Fruit fly (Drosophila melanogaster) whole organism, embryonic: ENCODE data around the gene anox.

ENCODE experiments used
- ATbp ChIP-seq: fragments of 200-800 bp; sonication (Bioruptor generic); optimal IDR thresholded peaks from 2 replicates; lab custom pipeline; 2017; ENCODE audit warnings: missing biosample characterization, mild to moderate bottlenecking, missing genetic modification characterization, missing genetic modification reagents
- Ada2b ChIP-seq: fragments of 200-800 bp; sonication (Bioruptor generic); IDR thresholded peaks from 2 replicates; pipeline ENCODE4 v1.3.6; 2022; ENCODE audit warnings: missing biosample characterization, missing genetic modification characterization
- Adf1 ChIP-seq: fragments of 200-800 bp; sonication (Bioruptor generic); IDR thresholded peaks from 2 replicates; pipeline ENCODE4 v1.3.6; 2022; ENCODE audit warnings: missing biosample characterization, missing genetic modification characterization
- CG13894 ChIP-seq: fragments of 200-800 bp; sonication (Bioruptor generic); optimal IDR thresholded peaks from 3 replicates; lab custom pipeline; 2018; ENCODE audit warnings: missing biosample characterization, mild to moderate bottlenecking, missing genetic modification characterization, moderate library complexity
- CG15269 ChIP-seq: fragments of 200-800 bp; sonication (Bioruptor generic); optimal IDR thresholded peaks from 2 replicates; lab custom pipeline; 2018; ENCODE audit warnings: missing biosample characterization, mild to moderate bottlenecking, missing genetic modification characterization, moderate library complexity
- CG1603 ChIP-seq: fragments of 200-800 bp; sonication (Bioruptor generic); optimal IDR thresholded peaks from 2 replicates; lab custom pipeline; 2019; ENCODE audit warnings: missing biosample characterization, mild to moderate bottlenecking, missing genetic modification characterization, moderate library complexity
- CG17359 ChIP-seq: fragments of 200-800 bp; sonication (Bioruptor generic); optimal IDR thresholded peaks from 3 replicates; lab custom pipeline; 2018; ENCODE audit warnings: missing biosample characterization, mild to moderate bottlenecking, missing genetic modification characterization, moderate library complexity
- CG17568 ChIP-seq: fragments of 200-800 bp; sonication (Bioruptor generic); optimal IDR thresholded peaks from 2 replicates; lab custom pipeline; 2018; ENCODE audit warnings: missing biosample characterization, mild to moderate bottlenecking, missing genetic modification characterization, moderate library complexity
- CG3065 ChIP-seq: fragments of 200-800 bp; sonication (Bioruptor generic); optimal IDR thresholded peaks from 2 replicates; lab custom pipeline; 2016; ENCODE audit warnings: missing biosample characterization, missing genetic modification characterization
- CG32772 ChIP-seq: fragments of 200-800 bp; sonication (Bioruptor generic); IDR thresholded peaks from 2 replicates; pipeline ENCODE4 v1.3.6; 2022; ENCODE audit warnings: missing biosample characterization, missing genetic modification characterization
- CG33557 ChIP-seq: fragments of 200-800 bp; sonication (Bioruptor generic); optimal IDR thresholded peaks from 2 replicates; lab custom pipeline; 2019; ENCODE audit warnings: missing biosample characterization, mild to moderate bottlenecking, missing genetic modification characterization, moderate library complexity
- CG3407 ChIP-seq: fragments of 200-800 bp; sonication (Bioruptor generic); optimal IDR thresholded peaks from 2 replicates; lab custom pipeline; 2018; ENCODE audit warnings: missing biosample characterization, mild to moderate bottlenecking, missing genetic modification characterization
- CG34224 ChIP-seq: fragments of 200-800 bp; sonication (Bioruptor generic); IDR thresholded peaks from 3 replicates; pipeline ENCODE4 v1.3.6; 2022; ENCODE audit warnings: missing biosample characterization, missing genetic modification characterization; ENCODE audit not compliant: partially characterized antibody
- CG6175 ChIP-seq: fragments of 200-800 bp; sonication (Bioruptor generic); IDR thresholded peaks from 3 replicates; pipeline ENCODE4 v1.3.6; 2022; ENCODE audit warnings: missing biosample characterization, missing genetic modification characterization
- CG6765 ChIP-seq: fragments of 200-800 bp; sonication (Bioruptor generic); optimal IDR thresholded peaks from 3 replicates; lab custom pipeline; 2017; ENCODE audit warnings: missing biosample characterization, mild to moderate bottlenecking, missing genetic modification characterization
- CG8089 ChIP-seq: fragments of 200-800 bp; sonication (Bioruptor generic); optimal IDR thresholded peaks from 3 replicates; lab custom pipeline; 2016; ENCODE audit warnings: missing biosample characterization, missing genetic modification characterization
- CG9215 ChIP-seq: fragments of 200-800 bp; sonication (Bioruptor generic); IDR thresholded peaks from 2 replicates; pipeline ENCODE4 v1.3.6; 2022; ENCODE audit warnings: missing biosample characterization, missing genetic modification characterization
- CG9797 ChIP-seq: fragments of 200-800 bp; sonication (Bioruptor generic); optimal IDR thresholded peaks from 3 replicates; lab custom pipeline; 2018; ENCODE audit warnings: missing biosample characterization, mild to moderate bottlenecking, missing genetic modification characterization
- CTCF ChIP-seq: fragments of 200-800 bp; sonication (Bioruptor generic); optimal IDR thresholded peaks from 2 replicates; lab custom pipeline; 2017; ENCODE audit warnings: missing biosample characterization, mild to moderate bottlenecking, missing genetic modification characterization, moderate library complexity
- CkIIα-i1 ChIP-seq: fragments of 200-800 bp; sonication (Bioruptor generic); IDR thresholded peaks from 2 replicates; pipeline ENCODE4 v1.3.6; 2022; ENCODE audit warnings: missing biosample characterization, missing genetic modification characterization
- D19B ChIP-seq: fragments of 200-800 bp; sonication (Bioruptor generic); optimal IDR thresholded peaks from 2 replicates; lab custom pipeline; 2017; ENCODE audit warnings: missing biosample characterization, mild to moderate bottlenecking, missing genetic modification characterization
- Dip3 ChIP-seq: fragments of 200-800 bp; sonication (Bioruptor generic); optimal IDR thresholded peaks from 3 replicates; lab custom pipeline; 2016; ENCODE audit warnings: missing biosample characterization, missing genetic modification characterization
- Dp ChIP-seq: fragments of 200-800 bp; sonication (Bioruptor generic); optimal IDR thresholded peaks from 2 replicates; lab custom pipeline; 2018; ENCODE audit warnings: missing biosample characterization, mild to moderate bottlenecking, missing genetic modification characterization, moderate library complexity
- Drgx ChIP-seq: fragments of 200-800 bp; sonication (Bioruptor generic); IDR thresholded peaks from 2 replicates; pipeline ENCODE4 v1.3.6; 2022; ENCODE audit warnings: missing biosample characterization, missing genetic modification characterization
- Ets97D ChIP-seq: fragments of 200-800 bp; sonication (Bioruptor generic); optimal IDR thresholded peaks from 3 replicates; lab custom pipeline; 2016; ENCODE audit warnings: missing biosample characterization, missing genetic modification characterization
- HLHmδ ChIP-seq: fragments of 200-800 bp; sonication (Bioruptor generic); optimal IDR thresholded peaks from 2 replicates; lab custom pipeline; 2018; ENCODE audit warnings: missing biosample characterization, mild to moderate bottlenecking, missing genetic modification characterization, moderate library complexity
- Hand ChIP-seq: fragments of 200-800 bp; sonication (Bioruptor generic); optimal IDR thresholded peaks from 2 replicates; lab custom pipeline; 2017; ENCODE audit warnings: mild to moderate bottlenecking, missing biosample characterization, missing genetic modification reagents, missing genetic modification characterization
- Optix ChIP-seq: fragments of 200-800 bp; sonication (Bioruptor generic); IDR thresholded peaks from 3 replicates; pipeline ENCODE4 v1.3.6; 2022; ENCODE audit warnings: missing biosample characterization, missing genetic modification characterization
- Pdp1 ChIP-seq, 2 experiments: fragments of 200-800 bp; sonication (Bioruptor generic); optimal IDR thresholded peaks; 3 replicates each; lab custom pipeline; 2016; ENCODE audit warnings: missing biosample characterization in 2 of 2, missing genetic modification characterization in 2 of 2, mild to moderate bottlenecking in 1 of 2, moderate library complexity in 1 of 2
- Sry-δ ChIP-seq: fragments of 200-800 bp; sonication (Bioruptor generic); optimal IDR thresholded peaks from 2 replicates; lab custom pipeline; 2016; ENCODE audit warnings: missing biosample characterization, missing genetic modification characterization
- ato ChIP-seq: fragments of 200-800 bp; sonication (Bioruptor generic); IDR thresholded peaks from 2 replicates; pipeline ENCODE4 v1.3.6; 2022; ENCODE audit warnings: missing biosample characterization, missing genetic modification characterization; ENCODE audit not compliant: partially characterized antibody
- bowl ChIP-seq: fragments of 200-800 bp; sonication (Bioruptor generic); IDR thresholded peaks from 2 replicates; pipeline ENCODE4 v1.3.6; 2022; ENCODE audit warnings: missing biosample characterization, missing genetic modification characterization
- br ChIP-seq: fragments of >200 bp; optimal IDR thresholded peaks from 2 replicates; lab custom pipeline; 2017
- cato ChIP-seq: fragments of 200-800 bp; sonication (Bioruptor generic); optimal IDR thresholded peaks from 2 replicates; lab custom pipeline; 2016; ENCODE audit warnings: missing biosample characterization, missing genetic modification characterization, borderline replicate concordance
- crol ChIP-seq: fragments of 200-800 bp; sonication (Bioruptor generic); IDR thresholded peaks from 2 replicates; pipeline ENCODE4 v1.3.6; 2022; ENCODE audit warnings: missing biosample characterization, missing genetic modification characterization
- dati ChIP-seq: fragments of 200-800 bp; sonication (Bioruptor generic); IDR thresholded peaks from 2 replicates; pipeline ENCODE4 v1.3.6; 2022; ENCODE audit warnings: missing biosample characterization, missing genetic modification characterization
- emc ChIP-seq: fragments of 200-800 bp; sonication (Bioruptor generic); optimal IDR thresholded peaks from 2 replicates; lab custom pipeline; 2016; ENCODE audit warnings: missing biosample characterization, missing genetic modification characterization
- gsb ChIP-seq: fragments of 200-800 bp; sonication (Bioruptor generic); IDR thresholded peaks from 2 replicates; pipeline ENCODE4 v1.3.6; 2022; ENCODE audit warnings: missing biosample characterization, missing genetic modification characterization
- jumu ChIP-seq: fragments of 200-800 bp; sonication (Bioruptor generic); optimal IDR thresholded peaks from 3 replicates; lab custom pipeline; 2016; ENCODE audit warnings: missing biosample characterization, missing genetic modification characterization
- kay ChIP-seq: fragments of 200-800 bp; sonication (Bioruptor generic); optimal IDR thresholded peaks from 2 replicates; lab custom pipeline; 2016; ENCODE audit warnings: missing biosample characterization, missing genetic modification characterization
- maf-S ChIP-seq: fragments of 200-800 bp; sonication (Bioruptor generic); optimal IDR thresholded peaks from 2 replicates; lab custom pipeline; 2016; ENCODE audit warnings: missing biosample characterization, missing genetic modification characterization
- nerfin-2 ChIP-seq: fragments of 200-800 bp; sonication (Bioruptor generic); IDR thresholded peaks from 2 replicates; pipeline ENCODE4 v1.3.6; 2022; ENCODE audit warnings: missing biosample characterization, missing genetic modification characterization; ENCODE audit not compliant: partially characterized antibody
- p53 ChIP-seq: fragments of 200-800 bp; sonication (Bioruptor generic); optimal IDR thresholded peaks from 2 replicates; lab custom pipeline; 2016; ENCODE audit warnings: missing biosample characterization, missing genetic modification characterization
- pita ChIP-seq: fragments of 200-800 bp; sonication (Bioruptor generic); optimal IDR thresholded peaks from 2 replicates; lab custom pipeline; 2017; ENCODE audit warnings: missing biosample characterization, mild to moderate bottlenecking, missing genetic modification characterization
- prd ChIP-seq, 3 experiments: fragments of >200 bp in 2 of 3; fragments of 200-800 bp in 1 of 3; sonication (Bioruptor generic) in 1 of 3; optimal IDR thresholded peaks in 2 of 3; IDR thresholded peaks in 1 of 3; 2 replicates in 2 of 3; 3 replicates in 1 of 3; pipeline versions ENCODE4 v1.3.6 to Lab custom; 2017 to 2022; ENCODE audit warnings: missing biosample characterization in 1 of 3, missing genetic modification characterization in 1 of 3
- rib ChIP-seq: fragments of 200-800 bp; sonication (Bioruptor generic); IDR thresholded peaks from 2 replicates; pipeline ENCODE4 v1.3.6; 2022; ENCODE audit warnings: missing biosample characterization, missing genetic modification characterization
- ro ChIP-seq: fragments of 200-800 bp; sonication (Bioruptor generic); IDR thresholded peaks from 2 replicates; pipeline ENCODE4 v1.3.6; 2022; ENCODE audit warnings: missing biosample characterization, missing genetic modification characterization
- sd ChIP-seq: fragments of 200-800 bp; sonication (Bioruptor generic); optimal IDR thresholded peaks from 3 replicates; lab custom pipeline; 2018; ENCODE audit warnings: missing biosample characterization, mild to moderate bottlenecking, missing genetic modification characterization, moderate library complexity
- sisA ChIP-seq: fragments of 200-800 bp; sonication (Bioruptor generic); IDR thresholded peaks from 2 replicates; pipeline ENCODE4 v1.3.6; 2022; ENCODE audit warnings: missing biosample characterization, missing genetic modification characterization
- tio ChIP-seq: fragments of 200-800 bp; sonication (Bioruptor generic); optimal IDR thresholded peaks from 2 replicates; lab custom pipeline; 2017; ENCODE audit warnings: missing biosample characterization, missing genetic modification characterization, inconsistent platforms
- trh ChIP-seq: fragments of 200-800 bp; sonication (Bioruptor generic); optimal IDR thresholded peaks from 2 replicates; lab custom pipeline; 2016; ENCODE audit warnings: missing biosample characterization, missing genetic modification characterization
- unpg ChIP-seq: fragments of 200-800 bp; sonication (Bioruptor generic); optimal IDR thresholded peaks from 3 replicates; lab custom pipeline; 2018; ENCODE audit warnings: missing biosample characterization, mild to moderate bottlenecking, missing genetic modification characterization, moderate library complexity

Gene anox

DNA sequence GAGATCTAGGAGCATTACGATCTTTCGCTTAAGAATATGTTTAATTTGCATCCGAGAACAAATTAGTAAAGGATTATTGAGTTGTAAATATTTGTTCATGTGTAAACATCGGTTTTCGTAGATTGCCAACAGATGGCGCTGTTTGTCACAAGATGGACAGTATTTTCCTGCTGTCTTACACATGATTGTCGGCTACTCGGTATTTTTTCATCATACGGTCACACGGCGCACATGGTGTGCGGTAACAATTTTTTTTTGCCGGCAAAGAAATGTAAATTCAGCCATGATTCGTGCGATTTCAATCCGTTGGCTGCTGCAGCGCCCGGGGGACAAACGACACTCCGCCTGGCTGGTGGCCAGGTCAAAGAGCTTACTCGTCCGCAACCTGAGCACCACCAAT is 43.8 kb upstream of the anox start, which contains the start of the genes bbx and waw (continued):
- TF ChIP-seq Adf1 (GFP tag; lab: Robert Waterston, UW) (no peak), rib (no peak), sisA (no peak), unpg (GFP tag; lab: Kevin White, UChicago) (no peak), Dp (peak; percentile 54), nerfin-2 (GFP tag; lab: Robert Waterston, UW) (no peak), CG34224 (no peak), emc (GFP tag; lab: Kevin White, UChicago) (no peak), CG15269 (tag; lab: Kevin White, UChicago) (no peak), CG33557 (GFP tag; lab: Kevin White, UChicago) (peak; percentile 45), Optix (no peak), kay (no peak), CG8089 (no peak), CG3407 (GFP tag; lab: Kevin White, UChicago) (no peak), Ada2b (GFP tag; lab: Robert Waterston, UW) (no peak), jumu (GFP tag; lab: Kevin White, UChicago) (no peak), prd (optimal IDR thresholded peaks at IDR 0.05; lab: Kevin White, UChicago) (no peak), prd (GFP tag; IDR thresholded peaks at IDR 0.05; lab: Robert Waterston, UW) (no peak), CG9797 (peak; percentile 87), ro (GFP tag; lab: Robert Waterston, UW) (no peak), D19B (GFP tag; lab: Kevin White, UChicago) (no peak), CTCF (GFP tag; lab: Kevin White, UChicago) (peak; percentile 94), p53 (no peak), CG17568 (GFP tag; lab: Kevin White, UChicago) (no peak), ATbp (GFP tag; lab: Kevin White, UChicago) (no peak), tio (GFP tag; lab: Kevin White, UChicago) (no peak), HLHmδ (GFP tag; lab: Kevin White, UChicago) (no peak), cato (GFP tag; lab: Kevin White, UChicago) (no peak), ato (GFP tag; lab: Robert Waterston, UW) (no peak), CG17359 (tag; lab: Kevin White, UChicago) (peak; percentile 23), Sry-δ (GFP tag; lab: Kevin White, UChicago) (peak; percentile 7), CG32772 (GFP tag; lab: Robert Waterston, UW) (peak; percentile 37; the same call in 1 of the 2 replicates), CG3065 (no peak), CG6175 (GFP tag; lab: Robert Waterston, UW) (no peak), Drgx (GFP tag; lab: Robert Waterston, UW) (no peak), Pdp1 (GFP tag; optimal IDR thresholded peaks at IDR 0.05; lab: Kevin White, UChicago) (peak in 1 of 2 experiments; percentile 100), CG9215 (GFP tag; lab: Robert Waterston, UW) (no peak), dati (GFP tag; lab: Robert Waterston, UW) (no peak), trh (no peak), sd (tag; lab: Kevin White, UChicago) (no peak), CG6765 (GFP tag; lab: Kevin White, UChicago) (no peak), CG1603 (tag; lab: Kevin White, UChicago) (peak; percentile 72), Dip3 (GFP tag; lab: Kevin White, UChicago) (no peak), gsb (no peak), pita (peak; percentile 7), bowl (GFP tag; lab: Robert Waterston, UW) (no peak), CG13894 (no peak), crol (GFP tag; lab: Robert Waterston, UW) (no peak), CkIIα-i1 (GFP tag; lab: Robert Waterston, UW) (no peak), maf-S (GFP tag; lab: Kevin White, UChicago) (peak; percentile 50), Hand (GFP tag; lab: Kevin White, UChicago) (no peak), br (lab: Kevin White, UChicago) (no peak), Ets97D (GFP tag; lab: Kevin White, UChicago) (peak; percentile 37)
